Worm (Caenorhabditis elegans): ENCODE results near the gene mam-5.

mam-5 gene

ce11 chrV:9916665-9917064 lies 35.8 kb upstream of the mam-5 start, which contains the start of gene C50H2.4:
Gene C50H2.4 (plus strand): TSS chrV:9916965.
- TF ChIP-seq nfyb-1 (GFP tag; IDR thresholded peaks at IDR 0.05) = no peak
- no peak for TF ChIP-seq xnd-1 (tag; optimal IDR thresholded peaks at IDR 0.05)
- TF ChIP-seq tbx-9 (tag; optimal IDR thresholded peaks at IDR 0.05; ENCODE audit: borderline replicate concordance) = no peak
- TF ChIP-seq egl-18 (GFP tag; IDR thresholded peaks at IDR 0.05) = no peak
- no peak for TF ChIP-seq hsf-1 (GFP tag; IDR thresholded peaks at IDR 0.05)
- no peak for TF ChIP-seq lin-35 (GFP tag; optimal IDR thresholded peaks at IDR 0.05)
- TF ChIP-seq attf-3 (GFP tag; conservative IDR thresholded peaks at IDR 0.05) = no peak
- no peak for TF ChIP-seq mel-28 (tag; optimal IDR thresholded peaks at IDR 0.05; ENCODE audit: borderline replicate concordance)
- TF ChIP-seq rcor-1 (GFP tag; IDR thresholded peaks at IDR 0.05) = no peak
- TF ChIP-seq tlf-1 (GFP tag; optimal IDR thresholded peaks at IDR 0.05) = no peak
- TF ChIP-seq ceh-91 (GFP tag; IDR thresholded peaks at IDR 0.05) = no peak
- TF ChIP-seq let-526 (GFP tag; IDR thresholded peaks at IDR 0.05) = no peak

ce11 chrV:9918410-9918809 lies 34.1 kb upstream of the mam-5 start, which contains the start of gene C50H2.5:
Gene C50H2.5 (plus strand): TSS chrV:9918710.
- TF ChIP-seq B0261.1 (tag; optimal IDR thresholded peaks at IDR 0.05) = no peak
- no peak for TF ChIP-seq repo-1 (tag; optimal IDR thresholded peaks at IDR 0.05)
- TF ChIP-seq B0019.2 (GFP tag; conservative IDR thresholded peaks at IDR 0.05) = no peak
- TF ChIP-seq ztf-26 (tag; optimal IDR thresholded peaks at IDR 0.05) = no peak
- TF ChIP-seq snpc-1.3 (tag; optimal IDR thresholded peaks at IDR 0.05; ENCODE audit: insufficient read depth) = no peak

- TF ChIP-seq nhr-120 (GFP tag; IDR thresholded peaks at IDR 0.05) = no peak
- TF ChIP-seq mxl-1 (tag; optimal IDR thresholded peaks at IDR 0.05) = no peak
- no peak for TF ChIP-seq dpff-1 (tag; optimal IDR thresholded peaks at IDR 0.05)
- no peak for TF ChIP-seq die-1 (tag; optimal IDR thresholded peaks at IDR 0.05)
- TF ChIP-seq madf-3 (GFP tag; IDR thresholded peaks at IDR 0.05) = no peak
- TF ChIP-seq ceh-91 (GFP tag; IDR thresholded peaks at IDR 0.05) = no peak
- no peak for TF ChIP-seq F23B12.7 (tag; optimal IDR thresholded peaks at IDR 0.05; ENCODE audit: insufficient read depth)
- no peak for TF ChIP-seq Y53G8AR.9 (GFP tag; conservative IDR thresholded peaks at IDR 0.05)
- no peak for TF ChIP-seq attf-5 (GFP tag; optimal IDR thresholded peaks at IDR 0.05)
- no peak for TF ChIP-seq zfh-2 (GFP tag; conservative IDR thresholded peaks at IDR 0.05)
- TF ChIP-seq mes-4 (tag; optimal IDR thresholded peaks at IDR 0.05) = no peak
- no peak for TF ChIP-seq ccch-3 (GFP tag; optimal IDR thresholded peaks at IDR 0.05)
- TF ChIP-seq nfyb-1 (GFP tag; IDR thresholded peaks at IDR 0.05) = no peak
- TF ChIP-seq him-1 (tag; optimal IDR thresholded peaks at IDR 0.05) = no peak
- no peak for TF ChIP-seq akir-1 (GFP tag; optimal IDR thresholded peaks at IDR 0.05)
- TF ChIP-seq nhr-90 (tag; optimal IDR thresholded peaks at IDR 0.05) = no peak
- TF ChIP-seq F55B11.4 (tag; optimal IDR thresholded peaks at IDR 0.05; ENCODE audit: borderline replicate concordance, insufficient read depth) = no peak
- no peak for TF ChIP-seq nhr-27 (tag; optimal IDR thresholded peaks at IDR 0.05)
- no peak for TF ChIP-seq Y56A3A.18 (GFP tag; IDR thresholded peaks at IDR 0.05)
- TF ChIP-seq egl-18 (GFP tag; IDR thresholded peaks at IDR 0.05) = no peak
These were observed 31.2 kb upstream of the mam-5 start, which contains the start of gene ceh-75 for ce11 chrV:9921288-9921687. Gene ceh-75 (plus strand): TSS chrV:9921337.

- TF ChIP-seq ztf-25 (GFP tag; IDR thresholded peaks at IDR 0.05) = no peak
- TF ChIP-seq nhr-120 (GFP tag; IDR thresholded peaks at IDR 0.05) = no peak
- TF ChIP-seq madf-8 (GFP tag; conservative IDR thresholded peaks at IDR 0.05) = no peak
- TF ChIP-seq hmg-1.2 (GFP tag; IDR thresholded peaks at IDR 0.05) = no peak
- TF ChIP-seq attf-6 (GFP tag; IDR thresholded peaks at IDR 0.05) = no peak
- no peak for TF ChIP-seq lag-1 (GFP tag; IDR thresholded peaks at IDR 0.05)
- no peak for TF ChIP-seq egl-44 (GFP tag; IDR thresholded peaks at IDR 0.05)
- TF ChIP-seq ceh-58 (GFP tag; IDR thresholded peaks at IDR 0.05) = no peak
- no peak for TF ChIP-seq lin-54 (GFP tag; optimal IDR thresholded peaks at IDR 0.05)
- TF ChIP-seq ccch-3 (GFP tag; optimal IDR thresholded peaks at IDR 0.05) = no peak
- TF ChIP-seq zim-3 (tag; optimal IDR thresholded peaks at IDR 0.05) = no peak
- TF ChIP-seq F22D6.2 (tag; optimal IDR thresholded peaks at IDR 0.05) = no peak
- TF ChIP-seq let-526 (GFP tag; IDR thresholded peaks at IDR 0.05) = no peak
- TF ChIP-seq K12H6.12 (tag; optimal IDR thresholded peaks at IDR 0.05) = no peak
- TF ChIP-seq mel-28 (tag; optimal IDR thresholded peaks at IDR 0.05; ENCODE audit: borderline replicate concordance) = no peak
- TF ChIP-seq T07F8.4 (tag; optimal IDR thresholded peaks at IDR 0.05) = no peak
These were observed 30.0 kb upstream of the mam-5 start, which contains the start of gene C50H2.7 for ce11 chrV:9922481-9922880. Gene C50H2.7 (plus strand): TSS chrV:9922781.
